Worm (Caenorhabditis elegans) whole organism, L4 larva: ENCODE measurements around the gene dnc-1.

ENCODE experiments used
- D1046.2 ChIP-seq: fragments of 200-800 bp; sonication (Bioruptor generic); IDR thresholded peaks from 2 replicates; pipeline ENCODE4 v1.3.6; 2022; ENCODE audit warnings: missing genetic modification characterization, missing compliant biosample characterization
- F49E8.2 ChIP-seq: sonication (generic microtip); optimal IDR thresholded peaks from 2 replicates; lab custom pipeline; 2016; ENCODE audit warnings: missing compliant biosample characterization, mild to moderate bottlenecking, missing genetic modification characterization, borderline replicate concordance
- R02D3.7 ChIP-seq: fragments of 150-350 bp; sonication (generic microtip); optimal IDR thresholded peaks from 3 replicates; lab custom pipeline; 2014; ENCODE audit warnings: missing biosample characterization, missing genetic modification characterization
- T20F7.1 ChIP-seq: fragments of 200-800 bp; sonication (Bioruptor generic); optimal IDR thresholded peaks from 2 replicates; lab custom pipeline; 2018; ENCODE audit warnings: mild to moderate bottlenecking, missing genetic modification characterization, missing compliant biosample characterization
- T26A8.4 ChIP-seq: fragments of 200-800 bp; sonication (Bioruptor generic); IDR thresholded peaks from 2 replicates; pipeline ENCODE4 v1.3.6; 2022; ENCODE audit warnings: missing genetic modification characterization, missing compliant biosample characterization
- Y75B8A.6 ChIP-seq: fragments of 200-800 bp; sonication (Bioruptor generic); IDR thresholded peaks from 2 replicates; pipeline ENCODE4 v1.3.6; 2022; ENCODE audit warnings: missing genetic modification reagents, missing genetic modification characterization, missing compliant biosample characterization
- ZK337.2 ChIP-seq: fragments of 200-800 bp; sonication (Bioruptor generic); IDR thresholded peaks from 2 replicates; pipeline ENCODE4 v1.3.6; 2022; ENCODE audit warnings: missing genetic modification reagents, missing genetic modification characterization, missing compliant biosample characterization
- ZK546.5 ChIP-seq, 2 experiments: sonication (generic microtip); optimal IDR thresholded peaks; 2 replicates each; lab custom pipeline; 2017; ENCODE audit warnings: missing biosample characterization in 2 of 2, missing genetic modification characterization in 2 of 2
- aha-1 ChIP-seq: fragments of 150-350 bp; peaks from one replicate; lab custom pipeline; 2014; ENCODE audit warnings: missing biosample characterization, missing genetic modification characterization
- aly-2 ChIP-seq: sonication (generic microtip); optimal IDR thresholded peaks from 2 replicates; lab custom pipeline; 2018; ENCODE audit warnings: missing biosample characterization, missing genetic modification characterization
- ceh-28 ChIP-seq: fragments of 150-350 bp; optimal IDR thresholded peaks from 2 replicates; lab custom pipeline; 2014; ENCODE audit warnings: missing biosample characterization, missing genetic modification reagents, missing genetic modification characterization
- ceh-32 ChIP-seq: sonication (generic microtip); optimal IDR thresholded peaks from 2 replicates; lab custom pipeline; 2016; ENCODE audit warnings: mild to moderate bottlenecking, missing genetic modification characterization, missing compliant biosample characterization; ENCODE audit not compliant: poor library complexity
- ctbp-1 ChIP-seq: fragments of 200-800 bp; sonication (Bioruptor generic); IDR thresholded peaks from 2 replicates; pipeline ENCODE4 v1.3.6; 2022; ENCODE audit warnings: missing genetic modification reagents, missing genetic modification characterization, missing compliant biosample characterization
- daf-12 ChIP-seq: fragments of 150-350 bp; optimal IDR thresholded peaks from 2 replicates; lab custom pipeline; 2014; ENCODE audit warnings: missing biosample characterization, missing genetic modification reagents, missing genetic modification characterization
- daf-16 ChIP-seq, 3 experiments: sonication (generic microtip); optimal IDR thresholded peaks; 2 replicates each; lab custom pipeline; 2016 to 2017; ENCODE audit warnings: missing genetic modification characterization in 3 of 3, missing genetic modification reagents in 3 of 3, mild to moderate bottlenecking in 2 of 3, missing compliant biosample characterization in 2 of 3, missing biosample characterization in 1 of 3, moderate library complexity in 1 of 3
- dmd-6 ChIP-seq: fragments of 200-800 bp; sonication (Bioruptor generic); IDR thresholded peaks from 2 replicates; pipeline ENCODE4 v1.3.6; 2022; ENCODE audit warnings: missing genetic modification reagents, missing genetic modification characterization, missing compliant biosample characterization
- dmd-8 ChIP-seq: fragments of 200-800 bp; sonication (Bioruptor generic); IDR thresholded peaks from 2 replicates; pipeline ENCODE4 v1.3.6; 2022; ENCODE audit warnings: missing genetic modification characterization, missing compliant biosample characterization
- dmd-9 ChIP-seq: fragments of 200-800 bp; sonication (Bioruptor generic); IDR thresholded peaks from 2 replicates; pipeline ENCODE4 v1.3.6; 2022; ENCODE audit warnings: missing genetic modification reagents, missing genetic modification characterization, missing compliant biosample characterization
- dve-1 ChIP-seq: sonication (generic microtip); optimal IDR thresholded peaks from 2 replicates; lab custom pipeline; 2017; ENCODE audit warnings: antibody characterized with exemption, mild to moderate bottlenecking, missing genetic modification characterization, missing compliant biosample characterization; ENCODE audit not compliant: insufficient read depth
- egl-43 ChIP-seq: fragments of 200-800 bp; sonication (Bioruptor generic); IDR thresholded peaks from 2 replicates; pipeline ENCODE4 v1.3.6; 2022; ENCODE audit warnings: missing genetic modification reagents, missing genetic modification characterization, missing compliant biosample characterization
- gei-8 ChIP-seq: fragments of 200-800 bp; sonication (Bioruptor generic); optimal IDR thresholded peaks from 2 replicates; lab custom pipeline; 2018; ENCODE audit warnings: mild to moderate bottlenecking, missing genetic modification characterization, missing compliant biosample characterization
- hlh-11 ChIP-seq: fragments of 200-800 bp; sonication (Bioruptor generic); optimal IDR thresholded peaks from 2 replicates; lab custom pipeline; 2018; ENCODE audit warnings: mild to moderate bottlenecking, missing genetic modification characterization, missing compliant biosample characterization
- hlh-30 ChIP-seq: sonication (generic microtip); optimal IDR thresholded peaks from 2 replicates; lab custom pipeline; 2017; ENCODE audit warnings: antibody characterized with exemption, mild to moderate bottlenecking, missing genetic modification characterization, missing compliant biosample characterization; ENCODE audit not compliant: insufficient read depth
- jun-1 ChIP-seq: fragments of 150-350 bp; optimal IDR thresholded peaks from 2 replicates; lab custom pipeline; 2014; ENCODE audit warnings: missing biosample characterization, missing genetic modification reagents, missing genetic modification characterization
- lim-7 ChIP-seq: fragments of 200-800 bp; sonication (Bioruptor generic); IDR thresholded peaks from 2 replicates; pipeline ENCODE4 v1.3.6; 2022; ENCODE audit warnings: missing genetic modification characterization, missing compliant biosample characterization
- lin-13 ChIP-seq: fragments of 150-350 bp; optimal IDR thresholded peaks from 2 replicates; lab custom pipeline; 2014; ENCODE audit warnings: missing biosample characterization, missing genetic modification reagents, missing genetic modification characterization
- lin-15B ChIP-seq: fragments of 150-350 bp; sonication (generic microtip); optimal IDR thresholded peaks from 3 replicates; lab custom pipeline; 2014; ENCODE audit warnings: missing biosample characterization, missing genetic modification characterization
- mdl-1 ChIP-seq, 2 experiments: fragments of 150-350 bp in 1 of 2; sonication (generic microtip) in 1 of 2; optimal IDR thresholded peaks; 2 replicates each; lab custom pipeline; 2014 to 2017; ENCODE audit warnings: missing biosample characterization in 2 of 2, missing genetic modification characterization in 2 of 2
- nhr-11 ChIP-seq: fragments of 150-350 bp; optimal IDR thresholded peaks from 2 replicates; lab custom pipeline; 2014; ENCODE audit warnings: missing biosample characterization, missing genetic modification characterization
- nhr-111 ChIP-seq: fragments of 200-800 bp; sonication (Bioruptor generic); optimal IDR thresholded peaks from 2 replicates; lab custom pipeline; 2018; ENCODE audit warnings: mild to moderate bottlenecking, missing genetic modification characterization, missing compliant biosample characterization
- nhr-25 ChIP-seq: sonication (generic microtip); optimal IDR thresholded peaks from 2 replicates; lab custom pipeline; 2017; ENCODE audit warnings: missing genetic modification characterization, mild to moderate bottlenecking, missing compliant biosample characterization, antibody characterized with exemption, moderate library complexity, borderline replicate concordance; ENCODE audit not compliant: insufficient read depth
- nhr-28 ChIP-seq: fragments of 150-350 bp; optimal IDR thresholded peaks from 2 replicates; lab custom pipeline; 2014; ENCODE audit warnings: missing biosample characterization, missing genetic modification characterization
- nhr-42 ChIP-seq: fragments of 200-800 bp; sonication (Bioruptor generic); IDR thresholded peaks from 2 replicates; pipeline ENCODE4 v1.3.6; 2022; ENCODE audit warnings: missing genetic modification characterization, missing compliant biosample characterization
- nhr-48 ChIP-seq: sonication (generic microtip); optimal IDR thresholded peaks from 2 replicates; lab custom pipeline; 2016; ENCODE audit warnings: mild to moderate bottlenecking, missing genetic modification characterization, missing compliant biosample characterization
- nhr-6 ChIP-seq: fragments of 150-350 bp; optimal IDR thresholded peaks from 2 replicates; lab custom pipeline; 2014; ENCODE audit warnings: missing biosample characterization, missing genetic modification characterization
- nhr-77 ChIP-seq: fragments of 150-350 bp; optimal IDR thresholded peaks from 2 replicates; lab custom pipeline; 2014; ENCODE audit warnings: missing biosample characterization, missing genetic modification characterization
- php-3 ChIP-seq: fragments of 200-800 bp; sonication (Bioruptor generic); IDR thresholded peaks from 2 replicates; pipeline ENCODE4 v1.3.6; 2022; ENCODE audit warnings: missing genetic modification reagents, missing genetic modification characterization, missing compliant biosample characterization
- pqm-1 ChIP-seq: sonication (generic microtip); optimal IDR thresholded peaks from 2 replicates; lab custom pipeline; 2017; ENCODE audit warnings: missing biosample characterization, missing genetic modification characterization
- rbr-2 ChIP-seq: sonication (generic microtip); optimal IDR thresholded peaks from 2 replicates; lab custom pipeline; 2016; ENCODE audit warnings: missing genotype, missing genetic modification characterization, missing compliant biosample characterization
- skn-1 ChIP-seq: fragments of 150-350 bp; optimal IDR thresholded peaks from 2 replicates; lab custom pipeline; 2014; ENCODE audit warnings: missing biosample characterization, missing genetic modification characterization
- unc-130 ChIP-seq: sonication (generic microtip); optimal IDR thresholded peaks from 2 replicates; lab custom pipeline; 2016; ENCODE audit warnings: missing genetic modification reagents, missing genetic modification characterization, missing compliant biosample characterization
- unc-62 ChIP-seq, 3 experiments: fragments of 150-350 bp in 1 of 3; sonication (generic microtip); optimal IDR thresholded peaks in 2 of 3; peaks in 1 of 3; 1 replicate in 1 of 3; 2 replicates in 2 of 3; lab custom pipeline; 2014 to 2017; ENCODE audit warnings: missing biosample characterization in 3 of 3, missing genetic modification characterization in 3 of 3, missing genetic modification reagents in 3 of 3, missing genotype in 1 of 3
- zip-11 ChIP-seq: fragments of 200-800 bp; sonication (Bioruptor generic); IDR thresholded peaks from 2 replicates; pipeline ENCODE4 v1.3.6; 2022; ENCODE audit warnings: missing genetic modification characterization, missing compliant biosample characterization
- ztf-7 ChIP-seq: fragments of 150-350 bp; optimal IDR thresholded peaks from 2 replicates; lab custom pipeline; 2014; ENCODE audit warnings: missing biosample characterization, missing genetic modification characterization

The dnc-1 gene

DNA sequence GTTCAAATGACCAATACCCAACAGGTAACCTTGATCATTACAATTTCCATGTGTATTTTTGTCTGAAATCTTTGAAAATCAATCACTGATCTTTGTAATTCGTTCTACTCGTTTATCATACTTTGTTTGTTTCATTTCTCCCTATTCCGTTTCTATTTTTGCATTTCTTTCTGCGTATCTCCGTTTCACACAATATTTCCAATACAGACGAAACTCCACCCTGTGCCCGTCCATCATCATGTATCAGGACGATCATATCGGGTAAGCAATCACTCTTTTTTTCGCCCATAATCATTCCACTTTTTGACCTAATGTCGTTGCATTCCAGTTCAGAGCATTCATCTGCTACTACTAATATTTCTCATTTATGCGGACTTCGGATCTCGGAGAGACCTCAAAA lies 23.3 kb downstream of the dnc-1 start, which contains the start of gene pyk-2:
TSS of gene pyk-2 (plus strand) at position 206 of the 400 bp plus-strand sequence.
- TF ChIP-seq gei-8 (GFP tag; lab: Kevin White, UChicago): no peak
- TF ChIP-seq php-3 (GFP tag; lab: Robert Waterston, UW): 0 out of 2 replicates have a peak, but pooled peaks have one; percentile 39
- peak; percentile 73 for TF ChIP-seq nhr-28 (tag; lab: Kevin White, UChicago)
- TF ChIP-seq hlh-30 (tag; lab: Kevin White, UChicago): peak; percentile 63
- no peak for TF ChIP-seq lim-7 (GFP tag; lab: Robert Waterston, UW)
- TF ChIP-seq dmd-6 (GFP tag; lab: Robert Waterston, UW): no peak; the same call in none of the 2 replicates
- peak; percentile 7 for TF ChIP-seq nhr-48 (tag; lab: Kevin White, UChicago)
- TF ChIP-seq pqm-1 (tag; lab: Kevin White, UChicago): peak; percentile 65
- TF ChIP-seq ceh-28 (tag; lab: Kevin White, UChicago): no peak
- TF ChIP-seq nhr-77 (tag; lab: Kevin White, UChicago): peak; percentile 41
- peak in 1 of 2 experiments; percentile 37 for TF ChIP-seq mdl-1 (tag; optimal IDR thresholded peaks at IDR 0.05; lab: Kevin White, UChicago)
- TF ChIP-seq T20F7.1 (GFP tag; lab: Kevin White, UChicago): peak; percentile 36
- TF ChIP-seq nhr-11 (tag; lab: Kevin White, UChicago): no peak
- TF ChIP-seq dve-1 (tag; lab: Kevin White, UChicago): peak; percentile 77
- TF ChIP-seq ZK337.2 (GFP tag; lab: Robert Waterston, UW): no peak
- TF ChIP-seq nhr-6: no peak
- no peak for TF ChIP-seq skn-1
- TF ChIP-seq daf-16 (GFP tag; optimal IDR thresholded peaks at IDR 0.05; lab: Kevin White, UChicago): no peak
- peak; percentile 80 for TF ChIP-seq daf-16 (tag; optimal IDR thresholded peaks at IDR 0.05; lab: Kevin White, UChicago)
- no peak for TF ChIP-seq nhr-25 (tag; lab: Kevin White, UChicago)
- peak; percentile 82 for TF ChIP-seq hlh-11 (tag; lab: Kevin White, UChicago)
- TF ChIP-seq rbr-2 (tag; lab: Kevin White, UChicago): no peak

DNA sequence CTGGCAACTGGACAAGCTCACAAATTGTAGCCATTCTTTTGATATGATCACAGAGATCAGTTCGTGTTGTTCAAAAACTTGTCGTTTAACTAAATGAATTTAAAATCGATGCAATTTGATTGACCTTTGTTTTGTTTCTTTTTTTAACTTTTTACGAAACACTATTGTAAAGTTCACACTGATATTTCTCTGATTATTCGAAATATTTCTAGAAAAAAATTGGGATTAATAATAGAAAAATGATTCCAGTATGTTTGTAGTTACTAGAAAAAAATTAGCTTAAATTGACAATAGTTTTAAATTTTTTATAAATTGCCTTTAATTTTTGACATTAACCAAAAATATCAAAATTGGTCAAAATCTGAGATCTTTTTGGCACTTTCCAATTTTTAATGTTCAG lies 23.8 kb downstream of the dnc-1 start, which contains the start of gene ZK596.2:
TSS of gene ZK596.2 (minus strand) at position 101 of the 400 bp plus-strand sequence.
- TF ChIP-seq unc-130 (GFP tag; lab: Kevin White, UChicago) (no peak), ctbp-1 (no peak), dmd-8 (GFP tag; lab: Robert Waterston, UW) (no peak), daf-12 (tag; lab: Kevin White, UChicago) (no peak), nhr-28 (tag; lab: Kevin White, UChicago) (no peak), ceh-28 (tag; lab: Kevin White, UChicago) (no peak), R02D3.7 (tag; lab: Kevin White, UChicago) (no peak), aly-2 (tag; lab: Kevin White, UChicago) (no peak), ZK546.5 (tag; optimal IDR thresholded peaks at IDR 0.05; lab: Kevin White, UChicago) (no peak), aha-1 (tag; lab: Kevin White, UChicago) (no peak), egl-43 (GFP tag; lab: Robert Waterston, UW) (no peak), D1046.2 (GFP tag; lab: Robert Waterston, UW) (no peak), zip-11 (GFP tag; lab: Robert Waterston, UW) (no peak), jun-1 (tag; lab: Kevin White, UChicago) (no peak)

DNA sequence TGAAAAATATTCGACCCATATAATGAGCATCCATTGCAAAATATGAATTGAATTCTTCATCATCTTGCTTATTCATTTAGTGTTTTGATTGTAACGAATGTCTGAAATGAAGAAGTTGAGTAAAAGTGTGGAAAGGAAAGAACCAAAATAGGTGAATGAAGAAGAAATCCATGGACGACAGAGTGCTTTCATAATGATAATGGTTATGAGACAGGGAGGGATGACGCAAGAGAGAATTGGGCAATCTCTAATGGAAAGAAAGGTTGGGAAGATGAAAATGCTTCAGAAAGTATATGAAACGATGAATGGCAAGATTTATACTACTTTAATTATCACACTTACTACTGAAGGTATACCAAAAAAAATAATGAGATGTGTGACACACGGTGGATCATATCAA lies 28.7 kb downstream of the dnc-1 start, which contains the start of gene ZK596.3:
TSS of gene ZK596.3 (minus strand) at position 101 of the 400 bp plus-strand sequence.
- no peak for TF ChIP-seq unc-62 (GFP tag; optimal IDR thresholded peaks at IDR 0.05 in 1 of 2; lab: Kevin White, UChicago)
- no peak for TF ChIP-seq unc-62 (tag; optimal IDR thresholded peaks at IDR 0.05; lab: Kevin White, UChicago)
- TF ChIP-seq ceh-32: no peak
- no peak for TF ChIP-seq lin-15B (tag; lab: Kevin White, UChicago)
- no peak for TF ChIP-seq Y75B8A.6 (GFP tag; lab: Robert Waterston, UW)
- TF ChIP-seq nhr-42 (GFP tag; lab: Robert Waterston, UW): no peak
- no peak for TF ChIP-seq unc-130 (GFP tag; lab: Kevin White, UChicago)
- no peak for TF ChIP-seq nhr-111 (GFP tag; lab: Kevin White, UChicago)
- TF ChIP-seq dmd-9 (GFP tag; lab: Robert Waterston, UW): no peak
- no peak for TF ChIP-seq F49E8.2
- no peak for TF ChIP-seq lim-7 (GFP tag; lab: Robert Waterston, UW)
- TF ChIP-seq T26A8.4: no peak
- TF ChIP-seq nhr-25 (tag; lab: Kevin White, UChicago): no peak
- no peak for TF ChIP-seq lin-13 (GFP tag; lab: Kevin White, UChicago)
- TF ChIP-seq nhr-11 (tag; lab: Kevin White, UChicago): no peak
- TF ChIP-seq ztf-7 (tag; lab: Kevin White, UChicago): no peak
